Fruit fly (Drosophila melanogaster) S2 (cell line): ENCODE data around the gene AP-1-2beta.

Experiments used
- CG8478 ChIP-seq: fragments of >200 bp; optimal IDR thresholded peaks from 2 replicates; lab custom pipeline; 2018
- CTCF ChIP-seq, 2 experiments: fragments of >200 bp; optimal IDR thresholded peaks; 2 replicates each; lab custom pipeline; 2018

- TF ChIP-seq CTCF (optimal IDR thresholded peaks at IDR 0.05; lab: Kevin White, UChicago) (no peak), CG8478 (lab: Kevin White, UChicago) (no peak)
Measured at dm6 chrX:19769821-19770519, 39.2 kb downstream of the AP-1-2beta start.
